Fruit fly (Drosophila melanogaster): ENCODE results near the gene AnxB9.

AnxB9 gene

DNA sequence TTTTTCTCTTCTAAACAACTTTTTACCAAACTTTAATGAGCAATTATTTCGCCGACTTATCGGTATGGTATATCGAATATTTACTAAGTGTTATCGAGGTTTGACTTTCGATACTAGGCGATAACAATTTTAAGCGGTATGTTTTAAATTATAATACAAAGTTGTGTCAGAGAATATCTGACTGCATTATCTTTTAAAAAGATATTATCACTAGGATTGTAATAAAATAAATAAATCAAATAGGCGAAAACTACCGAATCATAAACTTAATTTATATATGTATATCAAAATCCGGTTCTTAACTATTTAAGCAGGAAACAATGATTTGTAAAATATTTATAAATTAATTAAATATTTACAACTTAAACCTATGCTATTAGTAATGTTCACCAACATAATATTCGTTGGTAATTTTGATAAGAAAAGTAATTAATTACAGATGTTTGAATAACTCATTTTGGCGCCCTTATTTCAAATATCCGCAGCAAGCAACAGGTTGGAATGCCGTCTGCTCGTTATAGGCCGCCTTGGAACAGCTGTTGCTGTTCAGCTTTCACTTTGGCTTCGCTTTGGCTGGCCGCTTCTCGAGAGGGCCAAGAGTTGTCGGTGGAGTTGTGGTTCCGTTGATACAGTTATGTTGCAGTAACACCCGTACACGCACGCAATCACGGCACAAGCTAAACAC is 43.0 kb downstream of the AnxB9 start, which contains the start of the genes Sec15 and rtet:
TSS of gene Sec15 (minus strand) at position 66 of the 685 bp plus-strand sequence.
TSS of gene rtet (plus strand) at position 540 of the 685 bp plus-strand sequence.
- no peak for TF ChIP-seq CG8478 (optimal IDR thresholded peaks at IDR 0.05)
- TF ChIP-seq CTCF (optimal IDR thresholded peaks at IDR 0.05) = no peak

DNA sequence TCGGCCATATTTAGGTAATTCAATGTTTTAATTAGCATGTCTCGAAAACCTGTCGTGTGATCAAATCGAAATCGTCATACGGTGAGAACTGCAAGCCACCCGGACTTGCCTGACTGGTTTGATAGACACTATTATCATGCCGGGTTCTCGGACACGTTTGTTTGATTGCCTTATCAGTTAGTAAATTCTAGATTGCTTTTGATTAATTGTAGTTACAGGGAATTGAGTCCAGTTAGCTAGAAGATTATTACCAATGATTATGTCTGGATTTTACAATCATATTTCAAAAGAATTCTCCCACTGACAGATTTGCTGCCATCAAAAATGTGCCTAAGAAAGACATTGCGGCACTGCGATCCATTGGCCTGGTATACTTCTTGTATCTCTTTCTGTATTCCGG is 44.7 kb downstream of the AnxB9 start:
- no peak for TF ChIP-seq CG8478 (optimal IDR thresholded peaks at IDR 0.05)
- no peak for TF ChIP-seq CTCF (optimal IDR thresholded peaks at IDR 0.05)

- TF ChIP-seq CG8478 (optimal IDR thresholded peaks at IDR 0.05) (no peak), CTCF (optimal IDR thresholded peaks at IDR 0.05) (no peak)
These were observed 46.0 kb downstream of the AnxB9 start, which contains the start of gene Rab11 for dm6 chr3R:21111046-21111480. TSS of gene Rab11 (plus strand) at chr3R:21111408.

dm6 chr3R:21111964-21112740 is 47.1 kb downstream of the AnxB9 start:
- TF ChIP-seq CTCF (optimal IDR thresholded peaks at IDR 0.05) (no peak), CG8478 (optimal IDR thresholded peaks at IDR 0.05) (no peak)

dm6 chr3R:21112742-21113465 is 47.9 kb downstream of the AnxB9 start:
- TF ChIP-seq CTCF (optimal IDR thresholded peaks at IDR 0.05) = no peak
- no peak for TF ChIP-seq CG8478 (optimal IDR thresholded peaks at IDR 0.05)

DNA sequence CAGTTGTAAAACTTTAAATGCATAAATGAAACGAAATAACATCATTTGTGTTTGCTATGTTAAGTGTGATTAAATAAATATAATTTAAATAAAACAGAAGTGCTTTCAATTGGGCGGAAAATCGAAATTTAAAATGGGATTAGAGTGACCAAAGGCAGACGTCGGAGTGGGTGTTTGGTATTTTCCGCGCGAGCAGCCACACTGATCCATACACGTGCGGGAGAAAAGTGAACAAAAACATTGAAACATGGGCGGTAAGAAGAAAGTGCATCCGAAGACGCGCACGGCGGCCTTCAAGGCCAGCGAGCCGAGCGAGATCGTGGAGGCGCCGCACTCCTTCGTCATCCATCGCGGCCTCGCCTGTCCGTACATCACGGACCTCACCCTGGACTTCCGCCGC is 51.0 kb downstream of the AnxB9 start, which contains the start of gene ppan:
TSS of gene ppan (plus strand) at position 198 of the 400 bp plus-strand sequence.
- TF ChIP-seq CG8478 (optimal IDR thresholded peaks at IDR 0.05) (no peak), CTCF (optimal IDR thresholded peaks at IDR 0.05) (no peak)

dm6 chr3R:21118784-21119183 is 53.7 kb downstream of the AnxB9 start, which contains the start of gene Bdbt:
TSS of gene Bdbt (minus strand) at chr3R:21118856.
- no peak for TF ChIP-seq CTCF (optimal IDR thresholded peaks at IDR 0.05)
- no peak for TF ChIP-seq CG8478 (optimal IDR thresholded peaks at IDR 0.05)
